Worm (Caenorhabditis elegans) whole organism, L3 larva: ENCODE results near the gene hst-3.2.

Experiments used
- ceh-16 ChIP-seq: sonication (generic microtip); optimal IDR thresholded peaks from 2 replicates; lab custom pipeline; 2017; ENCODE audit warnings: missing biosample characterization, missing genetic modification characterization
- elt-2 ChIP-seq: sonication (generic microtip); optimal IDR thresholded peaks from 2 replicates; lab custom pipeline; 2016; ENCODE audit warnings: missing genetic modification reagents, mild to moderate bottlenecking, missing genetic modification characterization, missing compliant biosample characterization
- elt-3 ChIP-seq, 3 experiments: fragments of 150-350 bp in 1 of 3; sonication (generic microtip) in 2 of 3; optimal IDR thresholded peaks; 2 replicates in 2 of 3; 4 replicates in 1 of 3; lab custom pipeline; 2014 to 2017; ENCODE audit warnings: missing biosample characterization in 3 of 3, missing genetic modification characterization in 3 of 3
- jun-1 ChIP-seq: fragments of 150-350 bp; optimal IDR thresholded peaks from 2 replicates; lab custom pipeline; 2014; ENCODE audit warnings: missing biosample characterization, missing genetic modification reagents, missing genetic modification characterization
- lin-15B ChIP-seq: fragments of 150-350 bp; optimal IDR thresholded peaks from 2 replicates; lab custom pipeline; 2014; ENCODE audit warnings: missing biosample characterization, missing genetic modification characterization
- nhr-11 ChIP-seq: fragments of 150-350 bp; optimal IDR thresholded peaks from 2 replicates; lab custom pipeline; 2014; ENCODE audit warnings: missing biosample characterization, missing genetic modification characterization
- nhr-25 ChIP-seq: sonication (generic microtip); optimal IDR thresholded peaks from 2 replicates; lab custom pipeline; 2017; ENCODE audit warnings: missing biosample characterization, missing genetic modification characterization
- nhr-77 ChIP-seq: fragments of 150-350 bp; optimal IDR thresholded peaks from 2 replicates; lab custom pipeline; 2014; ENCODE audit warnings: missing biosample characterization, missing genetic modification characterization
- pha-4 ChIP-seq: fragments of 150-350 bp; optimal IDR thresholded peaks from 2 replicates; lab custom pipeline; 2014; ENCODE audit warnings: missing biosample characterization, missing genetic modification reagents, missing genetic modification characterization
- pqm-1 ChIP-seq: fragments of 150-350 bp; optimal IDR thresholded peaks from 2 replicates; lab custom pipeline; 2017; ENCODE audit warnings: missing biosample characterization, missing genetic modification characterization, inconsistent platforms
- skn-1 ChIP-seq: fragments of 150-350 bp; optimal IDR thresholded peaks from 2 replicates; lab custom pipeline; 2014; ENCODE audit warnings: missing biosample characterization, missing genetic modification characterization
- tbx-2 ChIP-seq: sonication (generic microtip); optimal IDR thresholded peaks from 2 replicates; lab custom pipeline; 2016; ENCODE audit warnings: mild to moderate bottlenecking, missing genetic modification characterization, missing compliant biosample characterization
- unc-62 ChIP-seq: fragments of 150-350 bp; sonication (generic microtip); optimal IDR thresholded peaks from 4 replicates; lab custom pipeline; 2014; ENCODE audit warnings: missing biosample characterization, missing genetic modification reagents, missing genetic modification characterization
- ztf-4 ChIP-seq: fragments of 150-350 bp; optimal IDR thresholded peaks from 2 replicates; lab custom pipeline; 2014; ENCODE audit warnings: missing biosample characterization, missing genetic modification characterization

DNA sequence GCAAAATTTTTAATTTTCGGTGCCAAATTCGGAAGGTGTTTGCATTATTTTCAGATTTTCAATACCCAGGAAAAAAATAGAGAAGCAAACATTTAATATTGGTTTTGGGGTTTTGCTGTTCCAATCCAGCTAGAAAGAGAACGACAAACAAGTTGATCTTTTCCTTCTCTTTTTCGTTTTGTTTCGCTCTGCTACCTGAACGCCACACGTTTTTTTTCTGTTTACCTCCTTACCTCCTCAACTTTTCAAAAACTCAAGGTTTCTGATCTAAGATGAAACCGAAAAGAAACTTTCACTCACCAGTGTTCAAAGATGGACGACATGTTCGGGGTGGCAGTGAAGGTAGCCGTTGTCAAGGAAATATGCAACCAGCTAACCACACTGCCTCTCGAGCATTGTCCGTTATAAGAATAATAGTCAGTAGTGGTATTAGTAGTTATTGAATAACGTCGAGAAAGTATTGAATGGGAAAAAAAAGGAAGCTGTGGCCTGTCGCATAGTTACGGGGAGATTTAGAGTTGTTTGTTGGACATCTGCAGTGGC lies 45.7 kb upstream of the hst-3.2 start:
- TF ChIP-seq pqm-1 (tag; lab: Kevin White, UChicago) (no peak), pha-4 (tag; lab: Kevin White, UChicago) (peak; percentile 59), ceh-16 (tag; lab: Kevin White, UChicago) (no peak), nhr-11 (tag; lab: Kevin White, UChicago) (no peak), jun-1 (tag; lab: Kevin White, UChicago) (no peak), skn-1 (tag; lab: Kevin White, UChicago) (no peak), tbx-2 (tag; lab: Kevin White, UChicago) (no peak), unc-62 (GFP tag; lab: Kevin White, UChicago) (no peak), nhr-77 (no peak), lin-15B (tag; lab: Kevin White, UChicago) (no peak), elt-2 (tag; lab: Kevin White, UChicago) (no peak), nhr-25 (tag; lab: Kevin White, UChicago) (peak; percentile 34), ztf-4 (tag; lab: Kevin White, UChicago) (no peak), elt-3 (tag; optimal IDR thresholded peaks at IDR 0.05; lab: Kevin White, UChicago) (no peak)
